Fruit fly (Drosophila melanogaster) Kc167 (cell line): Measurements from ENCODE around the gene RluA-1.

Experiments used
- insv ChIP-seq: fragments of >200 bp; optimal IDR thresholded peaks from 3 replicates; lab custom pipeline; 2018; ENCODE audit warnings: missing external identifiers
- psq ChIP-seq: fragments of >200 bp; optimal IDR thresholded peaks from 2 replicates; lab custom pipeline; 2017; ENCODE audit warnings: missing external identifiers

DNA sequence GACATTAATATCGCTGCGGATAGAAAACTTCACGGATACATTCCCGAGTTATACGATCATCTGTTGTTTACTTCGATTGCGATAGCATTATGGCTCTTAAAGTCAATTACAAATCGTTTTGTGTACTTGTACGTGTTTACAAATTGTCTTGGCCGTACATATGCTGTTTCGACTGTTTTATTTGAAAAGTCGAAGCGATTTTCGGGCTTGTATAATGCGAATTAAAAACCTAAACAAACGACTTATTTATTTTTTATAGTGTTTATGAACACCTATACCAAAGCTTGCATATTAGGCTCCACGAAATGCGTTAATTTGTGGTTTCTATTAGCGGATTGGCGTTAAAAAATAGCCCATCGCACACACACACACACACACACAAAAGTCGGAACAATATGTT is 1.9 kb downstream of the RluA-1 start:
- TF ChIP-seq psq (no peak), insv (no peak)
